Worm (Caenorhabditis elegans): ENCODE measurements around the gene fkh-8.

ce11 chrII:6219346-6219745, 28.2 kb upstream of the fkh-8 start, which contains the start of gene mks-2:
- TF ChIP-seq pha-4 (tag; optimal IDR thresholded peaks at IDR 0.05) (no peak), F55B11.4 (tag; optimal IDR thresholded peaks at IDR 0.05; ENCODE audit: borderline replicate concordance, insufficient read depth) (no peak), F22D6.2 (tag; optimal IDR thresholded peaks at IDR 0.05) (no peak), ama-1 (optimal IDR thresholded peaks at IDR 0.05) (no peak), ama-1 (GFP tag; optimal IDR thresholded peaks at IDR 0.05) (no peak), ceh-58 (GFP tag; IDR thresholded peaks at IDR 0.05) (no peak), dpl-1 (GFP tag; optimal IDR thresholded peaks at IDR 0.05) (no peak), C17E4.6 (GFP tag; IDR thresholded peaks at IDR 0.05) (no peak), D2030.7 (GFP tag; IDR thresholded peaks at IDR 0.05) (no peak), B0336.3 (GFP tag; IDR thresholded peaks at IDR 0.05) (no peak), nhr-90 (tag; optimal IDR thresholded peaks at IDR 0.05) (no peak), ceh-100 (GFP tag; IDR thresholded peaks at IDR 0.05) (no peak), ZK185.1 (tag; optimal IDR thresholded peaks at IDR 0.05; ENCODE audit: poor library complexity, severe bottlenecking) (no peak), hlh-26 (GFP tag; conservative IDR thresholded peaks at IDR 0.05) (no peak)
